Worm (Caenorhabditis elegans) whole organism, L3 larva: ENCODE data around the gene ZK813.1.

Experiments used
- ZK546.5 ChIP-seq: sonication (generic microtip); optimal IDR thresholded peaks from 2 replicates; lab custom pipeline; 2017; ENCODE audit warnings: missing biosample characterization, missing genetic modification characterization
- aly-2 ChIP-seq: fragments of 150-350 bp; optimal IDR thresholded peaks from 2 replicates; lab custom pipeline; 2014; ENCODE audit warnings: missing biosample characterization, missing genetic modification characterization
- ama-1 ChIP-seq: fragments of 150-350 bp; optimal IDR thresholded peaks from 2 replicates; lab custom pipeline; 2018
- ceh-28 ChIP-seq: fragments of 150-350 bp; optimal IDR thresholded peaks from 2 replicates; lab custom pipeline; 2014; ENCODE audit warnings: missing biosample characterization, missing genetic modification reagents, missing genetic modification characterization
- daf-12 ChIP-seq: fragments of 150-350 bp; optimal IDR thresholded peaks from 2 replicates; lab custom pipeline; 2014; ENCODE audit warnings: missing biosample characterization, missing genetic modification reagents, missing genetic modification characterization
- egl-27 ChIP-seq: sonication (generic microtip); optimal IDR thresholded peaks from 4 replicates; lab custom pipeline; 2017; ENCODE audit warnings: missing biosample characterization, missing genetic modification reagents, missing genetic modification characterization
- egl-5 ChIP-seq: fragments of 150-350 bp; optimal IDR thresholded peaks from 2 replicates; lab custom pipeline; 2017; ENCODE audit warnings: missing biosample characterization, missing genetic modification reagents, missing genetic modification characterization, inconsistent platforms
- elt-2 ChIP-seq: sonication (generic microtip); optimal IDR thresholded peaks from 2 replicates; lab custom pipeline; 2016; ENCODE audit warnings: missing genetic modification reagents, mild to moderate bottlenecking, missing genetic modification characterization, missing compliant biosample characterization
- eor-1 ChIP-seq, 2 experiments: fragments of 150-350 bp; optimal IDR thresholded peaks; 2 replicates each; lab custom pipeline; 2014 to 2018; ENCODE audit warnings: missing biosample characterization in 2 of 2, missing genetic modification characterization in 2 of 2
- fkh-10 ChIP-seq: sonication (generic microtip); optimal IDR thresholded peaks from 2 replicates; lab custom pipeline; 2017; ENCODE audit warnings: missing biosample characterization, missing genetic modification reagents, missing genetic modification characterization
- hmg-11 ChIP-seq: sonication (generic microtip); optimal IDR thresholded peaks from 2 replicates; lab custom pipeline; 2016; ENCODE audit warnings: missing genetic modification characterization, missing compliant biosample characterization
- lin-39 ChIP-seq: fragments of 150-350 bp; optimal IDR thresholded peaks from 2 replicates; lab custom pipeline; 2018; ENCODE audit warnings: missing biosample characterization, missing genetic modification reagents, missing genetic modification characterization
- lsy-12 ChIP-seq: sonication (generic microtip); optimal IDR thresholded peaks from 2 replicates; lab custom pipeline; 2016; ENCODE audit warnings: mild to moderate bottlenecking, missing genetic modification characterization, missing compliant biosample characterization
- mdl-1 ChIP-seq: fragments of 150-350 bp; optimal IDR thresholded peaks from 2 replicates; lab custom pipeline; 2014; ENCODE audit warnings: missing biosample characterization, missing genetic modification characterization
- nfya-1 ChIP-seq: sonication (generic microtip); optimal IDR thresholded peaks from 2 replicates; lab custom pipeline; 2017; ENCODE audit warnings: missing genetic modification characterization, mild to moderate bottlenecking, missing compliant biosample characterization, antibody characterized with exemption, moderate library complexity; ENCODE audit not compliant: insufficient read depth
- nhr-23 ChIP-seq: fragments of 150-350 bp; optimal IDR thresholded peaks from 2 replicates; lab custom pipeline; 2014; ENCODE audit warnings: missing biosample characterization, missing genetic modification reagents, missing genetic modification characterization
- nhr-25 ChIP-seq: sonication (generic microtip); optimal IDR thresholded peaks from 2 replicates; lab custom pipeline; 2017; ENCODE audit warnings: missing biosample characterization, missing genetic modification characterization
- nhr-28 ChIP-seq: fragments of 150-350 bp; optimal IDR thresholded peaks from 2 replicates; lab custom pipeline; 2014; ENCODE audit warnings: missing biosample characterization, missing genetic modification characterization
- nhr-67 ChIP-seq: fragments of 150-350 bp; optimal IDR thresholded peaks from 2 replicates; lab custom pipeline; 2014; ENCODE audit warnings: missing biosample characterization, missing genetic modification characterization
- nhr-76 ChIP-seq: fragments of 150-350 bp; sonication (generic microtip); optimal IDR thresholded peaks from 5 replicates; lab custom pipeline; 2014; ENCODE audit warnings: missing biosample characterization, missing genetic modification characterization
- nhr-77 ChIP-seq: fragments of 150-350 bp; optimal IDR thresholded peaks from 2 replicates; lab custom pipeline; 2014; ENCODE audit warnings: missing biosample characterization, missing genetic modification characterization
- pqm-1 ChIP-seq: fragments of 150-350 bp; optimal IDR thresholded peaks from 2 replicates; lab custom pipeline; 2017; ENCODE audit warnings: missing biosample characterization, missing genetic modification characterization, inconsistent platforms
- sea-2 ChIP-seq: fragments of 150-350 bp; sonication (generic microtip); optimal IDR thresholded peaks from 4 replicates; lab custom pipeline; 2014; ENCODE audit warnings: missing biosample characterization, missing genetic modification reagents, missing genetic modification characterization
- snpc-4 ChIP-seq: fragments of 150-350 bp; optimal IDR thresholded peaks from 2 replicates; lab custom pipeline; 2014; ENCODE audit warnings: missing biosample characterization, missing genetic modification characterization
- tbx-2 ChIP-seq: sonication (generic microtip); optimal IDR thresholded peaks from 2 replicates; lab custom pipeline; 2016; ENCODE audit warnings: mild to moderate bottlenecking, missing genetic modification characterization, missing compliant biosample characterization
- unc-62 ChIP-seq: fragments of 150-350 bp; sonication (generic microtip); optimal IDR thresholded peaks from 4 replicates; lab custom pipeline; 2014; ENCODE audit warnings: missing biosample characterization, missing genetic modification reagents, missing genetic modification characterization
- zag-1 ChIP-seq: fragments of 150-350 bp; optimal IDR thresholded peaks from 2 replicates; lab custom pipeline; 2014; ENCODE audit warnings: missing biosample characterization, missing genetic modification characterization
- ztf-4 ChIP-seq: fragments of 150-350 bp; optimal IDR thresholded peaks from 2 replicates; lab custom pipeline; 2014; ENCODE audit warnings: missing biosample characterization, missing genetic modification characterization

Gene ZK813.1

DNA sequence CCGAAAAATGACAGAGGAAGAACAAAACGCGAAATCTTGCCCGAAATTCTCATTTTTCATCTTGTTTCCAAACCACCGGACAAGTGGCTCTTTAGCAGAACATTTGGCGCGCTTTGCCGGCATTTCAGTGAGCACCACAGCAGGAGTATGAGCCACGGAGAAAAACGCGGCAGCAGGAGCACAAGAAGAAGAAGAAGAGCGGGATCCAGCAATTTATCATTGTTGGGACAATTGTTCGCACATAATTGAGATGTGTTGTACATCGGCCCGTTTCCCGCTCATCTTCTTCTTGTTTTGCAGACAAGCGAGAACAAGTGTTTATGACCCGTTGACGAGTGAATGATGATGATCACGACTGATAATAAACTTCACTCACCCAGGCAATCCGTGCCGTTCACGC lies 9.4 kb downstream of the ZK813.1 start:
- TF ChIP-seq lsy-12 (tag; lab: Kevin White, UChicago) (no peak), hmg-11 (tag; lab: Kevin White, UChicago) (no peak), tbx-2 (no peak), unc-62 (GFP tag; lab: Kevin White, UChicago) (peak; percentile 43), mdl-1 (tag; lab: Kevin White, UChicago) (no peak), nhr-76 (no peak), lin-39 (peak; percentile 93), elt-2 (no peak), egl-5 (tag; lab: Kevin White, UChicago) (peak; percentile 61), nfya-1 (tag; lab: Kevin White, UChicago) (peak; percentile 50), nhr-77 (tag; lab: Kevin White, UChicago) (no peak), ztf-4 (tag; lab: Kevin White, UChicago) (no peak)
- TF ChIP-seq, all 47 proteins: peak for 4

DNA sequence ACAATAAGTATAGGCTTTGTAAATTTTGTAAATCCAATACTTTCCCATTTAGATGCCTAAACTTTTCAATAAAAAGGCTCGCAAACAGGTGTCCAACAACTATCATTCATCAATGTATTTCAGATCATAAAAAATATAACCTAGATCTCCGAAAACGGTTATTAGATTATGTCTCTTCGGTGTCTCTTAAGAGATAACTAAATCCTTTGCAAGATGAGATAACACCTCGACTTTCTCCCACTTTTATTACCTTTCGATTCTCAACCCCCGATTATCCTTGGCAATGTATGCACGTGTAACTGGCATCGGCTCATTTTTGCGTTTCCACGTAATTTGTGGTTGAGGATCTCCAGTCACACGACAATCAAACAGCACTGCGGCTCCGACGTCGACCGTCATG lies 16.0 kb downstream of the ZK813.1 start:
- TF ChIP-seq ceh-28 (tag; lab: Kevin White, UChicago) (no peak), egl-27 (tag; lab: Kevin White, UChicago) (no peak), zag-1 (no peak)

DNA sequence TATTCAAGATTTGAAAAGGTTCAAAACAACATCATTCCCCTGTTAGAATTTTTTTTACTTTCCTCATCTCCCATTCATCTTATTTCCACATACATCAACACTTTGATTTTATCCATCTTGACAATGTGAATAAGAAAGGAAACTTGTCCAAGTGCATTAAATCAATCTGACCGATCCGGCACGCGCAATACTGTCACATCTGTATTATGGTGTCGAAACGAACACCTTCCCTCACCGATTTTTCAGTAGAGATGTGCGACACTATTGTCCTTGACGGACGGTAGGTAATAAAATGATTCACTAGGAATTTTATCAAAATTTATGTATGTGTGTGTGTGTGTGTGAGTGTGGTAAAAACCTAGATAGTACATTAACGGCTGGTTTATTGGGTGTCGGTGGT lies 17.8 kb downstream of the ZK813.1 start:
- TF ChIP-seq nfya-1 (tag; lab: Kevin White, UChicago) (no peak), nhr-25 (tag; lab: Kevin White, UChicago) (peak; percentile 27), pqm-1 (tag; lab: Kevin White, UChicago) (no peak)

DNA sequence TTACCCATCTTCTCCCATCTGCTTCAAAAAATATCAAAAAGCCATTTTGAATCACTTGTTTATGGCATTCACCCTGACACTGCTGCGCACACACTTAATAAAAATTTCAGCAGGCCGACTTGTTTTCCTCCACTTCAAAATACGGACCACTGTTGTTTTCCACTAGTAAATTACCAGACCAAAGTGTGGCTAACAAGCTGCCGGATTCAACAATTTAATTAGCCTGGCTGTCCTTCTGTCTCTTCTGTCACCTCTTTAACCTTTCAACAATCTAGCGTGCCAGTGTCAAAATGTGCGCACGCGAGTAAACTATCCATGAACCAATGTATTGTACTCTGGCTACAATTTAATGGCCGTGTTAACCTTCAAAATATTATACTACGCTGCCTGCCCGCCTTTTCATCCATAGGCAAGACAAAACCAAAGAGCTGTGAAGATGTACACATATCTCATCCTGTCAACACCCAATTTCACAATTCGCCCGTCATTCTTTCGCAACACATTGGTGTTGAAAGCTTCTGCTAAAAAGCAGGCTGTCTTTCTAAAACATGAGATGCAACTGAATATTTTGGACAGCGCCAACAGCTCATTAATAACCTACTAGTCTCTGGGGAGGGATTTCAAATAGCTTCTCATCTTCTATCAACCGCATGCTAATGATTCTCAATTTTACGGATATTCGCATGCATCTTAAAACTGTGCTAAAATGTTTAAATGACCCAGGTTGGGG lies 18.4 kb downstream of the ZK813.1 start:
- TF ChIP-seq lin-39 (peak; percentile 60), fkh-10 (no peak), hmg-11 (tag; lab: Kevin White, UChicago) (no peak)
- TF ChIP-seq, all 47 proteins: peak for 1

DNA sequence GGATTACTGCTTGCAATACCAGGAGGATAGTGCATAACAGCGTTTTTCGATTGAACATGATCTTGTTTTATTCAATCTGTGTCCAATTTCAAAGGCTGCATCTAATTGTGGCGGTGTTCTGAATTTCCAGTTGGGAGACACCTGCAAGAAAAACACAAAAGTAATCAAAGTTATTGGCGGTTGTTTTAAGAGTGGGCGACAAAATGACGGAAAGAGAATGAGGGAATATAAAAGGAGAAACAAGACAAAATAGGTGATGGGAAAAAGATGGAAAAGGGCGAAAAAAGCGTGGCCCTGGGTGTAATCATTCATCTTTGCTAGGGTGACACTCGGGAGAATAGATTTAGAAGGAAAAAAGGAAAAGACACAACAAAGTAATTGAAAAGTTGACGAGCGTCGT lies 19.7 kb downstream of the ZK813.1 start, which contains the start of the genes ZK377.15 and sax-3:
TSS of gene ZK377.15 (minus strand) at position 101 of the 400 bp plus-strand sequence.
TSS of gene sax-3 (minus strand) at position 143 of the 400 bp plus-strand sequence.
- TF ChIP-seq sea-2 (no peak), aly-2 (tag; lab: Kevin White, UChicago) (no peak)

DNA sequence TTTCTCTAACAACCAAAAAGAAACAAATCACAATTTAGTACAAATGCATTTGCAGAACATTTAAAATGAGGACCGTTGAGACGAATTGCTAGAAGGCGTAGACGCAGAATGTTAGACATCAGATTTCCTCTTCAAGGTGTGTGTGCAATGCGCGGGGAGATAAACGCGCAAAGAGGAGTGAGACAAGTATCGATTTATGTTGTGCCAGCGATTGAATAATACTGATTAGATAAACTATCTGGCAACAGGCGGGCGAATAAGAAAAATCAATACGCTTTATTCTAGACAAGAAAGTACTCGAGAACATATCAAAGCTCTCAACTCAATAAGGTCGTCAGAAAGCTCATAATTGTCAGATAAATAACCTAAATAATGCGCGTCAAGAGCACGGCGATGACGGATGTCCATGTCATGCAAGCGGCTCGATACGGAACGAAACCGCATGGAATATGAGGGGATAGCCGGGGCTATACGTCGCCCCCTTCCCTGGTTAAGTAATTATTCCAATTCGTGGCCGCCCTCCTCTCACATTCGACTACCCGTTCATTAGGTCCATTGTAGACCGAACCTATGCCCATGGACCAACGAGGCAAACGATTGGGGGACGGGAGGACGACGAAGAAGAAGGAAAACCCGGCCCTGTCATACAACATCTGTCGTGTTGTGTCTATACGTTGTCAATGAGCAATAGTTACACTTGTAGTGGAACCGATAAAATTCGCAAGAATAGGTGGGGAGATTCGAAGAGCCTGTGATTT lies 21.1 kb downstream of the ZK813.1 start:
- no peak for TF ChIP-seq unc-62 (GFP tag; lab: Kevin White, UChicago)
- TF ChIP-seq ZK546.5 (tag; lab: Kevin White, UChicago) = no peak
- TF ChIP-seq elt-2 = no peak
- TF ChIP-seq nhr-28 (tag; lab: Kevin White, UChicago) = no peak
- TF ChIP-seq nhr-23 (tag; lab: Kevin White, UChicago) = no peak
- TF ChIP-seq, all 47 proteins: peak for 0

DNA sequence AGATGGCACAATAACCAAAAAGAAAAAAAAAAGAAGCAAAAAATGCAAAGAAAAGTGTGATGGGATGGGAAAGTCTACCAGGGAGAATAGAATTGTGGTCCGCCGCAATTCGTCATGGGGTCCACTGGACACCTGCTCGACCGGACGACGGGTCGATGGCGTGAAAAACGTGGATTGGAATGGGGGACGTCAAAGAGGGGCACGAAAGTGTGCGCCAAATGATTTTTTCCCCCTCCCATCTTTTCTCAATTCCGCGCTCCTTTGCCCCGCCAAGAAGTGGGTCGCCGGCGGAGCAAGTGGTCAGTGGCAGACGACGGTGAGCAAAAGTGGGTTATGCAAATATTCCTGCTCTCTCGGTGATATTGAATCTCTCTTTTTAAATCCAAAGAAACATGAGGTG lies 21.8 kb downstream of the ZK813.1 start:
- no peak for TF ChIP-seq ama-1 (lab: Kevin White, UChicago)
- no peak for TF ChIP-seq snpc-4 (tag; lab: Kevin White, UChicago)
- no peak for TF ChIP-seq nhr-28 (tag; lab: Kevin White, UChicago)
- TF ChIP-seq nhr-67 (tag; lab: Kevin White, UChicago) = no peak
- no peak for TF ChIP-seq eor-1 (tag; optimal IDR thresholded peaks at IDR 0.05; lab: Kevin White, UChicago)
- TF ChIP-seq aly-2 (tag; lab: Kevin White, UChicago) = no peak
- no peak for TF ChIP-seq daf-12
- no peak for TF ChIP-seq unc-62 (GFP tag; lab: Kevin White, UChicago)
- no peak for TF ChIP-seq egl-5 (tag; lab: Kevin White, UChicago)
